Fruit fly (Drosophila melanogaster) whole organism, embryonic: Measurements from ENCODE around the gene CG12057.

Source experiments
- BEAF-32 ChIP-seq: fragments of 200-800 bp; sonication (Bioruptor generic); optimal IDR thresholded peaks from 3 replicates; lab custom pipeline; 2017; ENCODE audit warnings: missing biosample characterization, missing genetic modification characterization, mild to moderate bottlenecking, moderate library complexity, missing genetic modification reagents
- CG10267 ChIP-seq: fragments of 200-800 bp; sonication (Bioruptor generic); optimal IDR thresholded peaks from 2 replicates; lab custom pipeline; 2018; ENCODE audit warnings: missing biosample characterization, mild to moderate bottlenecking, missing genetic modification characterization, moderate library complexity
- CG10959 ChIP-seq: fragments of 200-800 bp; sonication (Bioruptor generic); IDR thresholded peaks from 2 replicates; pipeline ENCODE4 v1.3.6; 2022; ENCODE audit warnings: missing biosample characterization, missing genetic modification characterization
- CG12391 ChIP-seq: fragments of 200-800 bp; sonication (Bioruptor generic); optimal IDR thresholded peaks from 3 replicates; lab custom pipeline; 2018; ENCODE audit warnings: missing biosample characterization, mild to moderate bottlenecking, missing genetic modification characterization, moderate library complexity
- CG12659 ChIP-seq: fragments of 200-800 bp; sonication (Bioruptor generic); optimal IDR thresholded peaks from 3 replicates; lab custom pipeline; 2017; ENCODE audit warnings: mild to moderate bottlenecking, missing biosample characterization, missing genetic modification reagents, missing genetic modification characterization
- CG15514 ChIP-seq: fragments of 200-800 bp; sonication (Bioruptor generic); optimal IDR thresholded peaks from 3 replicates; lab custom pipeline; 2017; ENCODE audit warnings: missing biosample characterization, missing genetic modification characterization, mild to moderate bottlenecking, moderate library complexity, missing genetic modification reagents
- CG15601 ChIP-seq: fragments of 200-800 bp; sonication (Bioruptor generic); optimal IDR thresholded peaks from 3 replicates; lab custom pipeline; 2019; ENCODE audit warnings: missing biosample characterization, mild to moderate bottlenecking, missing genetic modification characterization, moderate library complexity
- CG15696 ChIP-seq: fragments of 200-800 bp; sonication (Bioruptor generic); optimal IDR thresholded peaks from 2 replicates; lab custom pipeline; 2019; ENCODE audit warnings: missing biosample characterization, mild to moderate bottlenecking, missing genetic modification characterization, moderate library complexity
- CG17829 ChIP-seq: fragments of 200-800 bp; optimal IDR thresholded peaks from 2 replicates; lab custom pipeline; 2019; ENCODE audit warnings: missing biosample characterization, mild to moderate bottlenecking, missing genetic modification characterization, moderate library complexity
- CG2116 ChIP-seq: fragments of 200-800 bp; sonication (Bioruptor generic); optimal IDR thresholded peaks from 3 replicates; lab custom pipeline; 2018; ENCODE audit warnings: missing biosample characterization, mild to moderate bottlenecking, missing genetic modification characterization
- CG2120 ChIP-seq: fragments of 200-800 bp; sonication (Bioruptor generic); optimal IDR thresholded peaks from 3 replicates; lab custom pipeline; 2016; ENCODE audit warnings: missing biosample characterization, missing genetic modification characterization
- CG2712 ChIP-seq: fragments of 200-800 bp; optimal IDR thresholded peaks from 3 replicates; lab custom pipeline; 2019; ENCODE audit warnings: missing biosample characterization, mild to moderate bottlenecking, missing genetic modification characterization, moderate library complexity
- CG30020 ChIP-seq: fragments of 200-800 bp; optimal IDR thresholded peaks from 2 replicates; lab custom pipeline; 2019; ENCODE audit warnings: missing biosample characterization, mild to moderate bottlenecking, missing genetic modification characterization, moderate library complexity
- CG4617 ChIP-seq: fragments of 200-800 bp; sonication (Bioruptor generic); optimal IDR thresholded peaks from 3 replicates; lab custom pipeline; 2016; ENCODE audit warnings: missing biosample characterization, missing genetic modification characterization, borderline replicate concordance
- CG4707 ChIP-seq: fragments of 200-800 bp; sonication (Bioruptor generic); optimal IDR thresholded peaks from 2 replicates; lab custom pipeline; 2018; ENCODE audit warnings: missing biosample characterization, mild to moderate bottlenecking, missing genetic modification characterization, moderate library complexity
- CG5953 ChIP-seq: fragments of 200-800 bp; sonication (Bioruptor generic); IDR thresholded peaks from 2 replicates; pipeline ENCODE4 v1.3.6; 2022; ENCODE audit warnings: missing biosample characterization, missing genetic modification characterization
- CG8924 ChIP-seq: fragments of 200-800 bp; optimal IDR thresholded peaks from 3 replicates; lab custom pipeline; 2019; ENCODE audit warnings: missing biosample characterization, mild to moderate bottlenecking, missing genetic modification characterization, moderate library complexity
- CG9609 ChIP-seq: fragments of 200-800 bp; sonication (Bioruptor generic); optimal IDR thresholded peaks from 3 replicates; lab custom pipeline; 2016; ENCODE audit warnings: missing biosample characterization, missing genetic modification characterization
- CG9797 ChIP-seq: fragments of 200-800 bp; sonication (Bioruptor generic); optimal IDR thresholded peaks from 3 replicates; lab custom pipeline; 2018; ENCODE audit warnings: missing biosample characterization, mild to moderate bottlenecking, missing genetic modification characterization
- CG9876 ChIP-seq: fragments of 200-800 bp; sonication (Bioruptor generic); optimal IDR thresholded peaks from 2 replicates; lab custom pipeline; 2016; ENCODE audit warnings: missing biosample characterization, missing genetic modification characterization
- CHES-1-like ChIP-seq: fragments of 200-800 bp; sonication (Bioruptor generic); optimal IDR thresholded peaks from 2 replicates; lab custom pipeline; 2016; ENCODE audit warnings: missing biosample characterization, missing genetic modification characterization
- CTCF ChIP-seq: fragments of 200-800 bp; sonication (Bioruptor generic); optimal IDR thresholded peaks from 2 replicates; lab custom pipeline; 2017; ENCODE audit warnings: missing biosample characterization, mild to moderate bottlenecking, missing genetic modification characterization, moderate library complexity
- Dp ChIP-seq: fragments of 200-800 bp; sonication (Bioruptor generic); optimal IDR thresholded peaks from 2 replicates; lab custom pipeline; 2018; ENCODE audit warnings: missing biosample characterization, mild to moderate bottlenecking, missing genetic modification characterization, moderate library complexity
- E2f2 ChIP-seq: fragments of 200-800 bp; sonication (Bioruptor generic); IDR thresholded peaks from 2 replicates; pipeline ENCODE4 v1.3.6; 2022; ENCODE audit warnings: missing biosample characterization, missing genetic modification characterization
- Elba2 ChIP-seq: fragments of 200-800 bp; sonication (Bioruptor generic); optimal IDR thresholded peaks from 3 replicates; lab custom pipeline; 2016; ENCODE audit warnings: missing biosample characterization, missing genetic modification characterization
- HmgZ ChIP-seq: fragments of 200-800 bp; sonication (Bioruptor generic); optimal IDR thresholded peaks from 2 replicates; lab custom pipeline; 2018; ENCODE audit warnings: missing biosample characterization, mild to moderate bottlenecking, missing genetic modification characterization
- Hr3 ChIP-seq: fragments of 200-800 bp; sonication (Bioruptor generic); optimal IDR thresholded peaks from 3 replicates; lab custom pipeline; 2016; ENCODE audit warnings: missing biosample characterization, missing genetic modification characterization
- MBD-R2 ChIP-seq: fragments of 200-800 bp; sonication (Bioruptor generic); IDR thresholded peaks from 2 replicates; pipeline ENCODE4 v1.3.6; 2022; ENCODE audit warnings: missing biosample characterization, missing genetic modification characterization
- MESR4 ChIP-seq: fragments of 200-800 bp; sonication (Bioruptor generic); optimal IDR thresholded peaks from 2 replicates; lab custom pipeline; 2018; ENCODE audit warnings: missing biosample characterization, mild to moderate bottlenecking, missing genetic modification characterization, moderate library complexity
- Med ChIP-seq: fragments of 200-800 bp; sonication (Bioruptor generic); peaks from one replicate; lab custom pipeline; 2016; ENCODE audit warnings: missing biosample characterization, missing genetic modification characterization, mild to moderate bottlenecking, inconsistent platforms, moderate library complexity
- Myb ChIP-seq: fragments of 200-800 bp; sonication (Bioruptor generic); optimal IDR thresholded peaks from 2 replicates; lab custom pipeline; 2016; ENCODE audit warnings: missing biosample characterization, missing genetic modification characterization
- Sin3A ChIP-seq: fragments of >200 bp; optimal IDR thresholded peaks from 2 replicates; lab custom pipeline; 2018
- Spps ChIP-seq: fragments of 200-800 bp; sonication (Bioruptor generic); optimal IDR thresholded peaks from 2 replicates; lab custom pipeline; 2018; ENCODE audit warnings: missing biosample characterization, mild to moderate bottlenecking, missing genetic modification characterization
- Sry-δ ChIP-seq: fragments of 200-800 bp; sonication (Bioruptor generic); optimal IDR thresholded peaks from 2 replicates; lab custom pipeline; 2016; ENCODE audit warnings: missing biosample characterization, missing genetic modification characterization
- Stat92E ChIP-seq, 3 experiments: fragments of >200 bp in 2 of 3; fragments of 200-800 bp in 1 of 3; sonication (Bioruptor generic) in 1 of 3; optimal IDR thresholded peaks; 2 replicates each; lab custom pipeline; 2017 to 2019; ENCODE audit warnings: missing biosample characterization in 3 of 3, missing genetic modification characterization in 3 of 3, mild to moderate bottlenecking in 1 of 3, moderate library complexity in 1 of 3
- YL-1 ChIP-seq: fragments of 200-800 bp; sonication (Bioruptor generic); optimal IDR thresholded peaks from 3 replicates; lab custom pipeline; 2017; ENCODE audit warnings: missing biosample characterization, mild to moderate bottlenecking, missing genetic modification characterization
- ewg ChIP-seq: fragments of 200-800 bp; sonication (Bioruptor generic); optimal IDR thresholded peaks from 3 replicates; lab custom pipeline; 2017; ENCODE audit warnings: mild to moderate bottlenecking, missing biosample characterization, missing genetic modification reagents, missing genetic modification characterization
- fd96Cb ChIP-seq: fragments of 200-800 bp; sonication (Bioruptor generic); optimal IDR thresholded peaks from 2 replicates; lab custom pipeline; 2018; ENCODE audit warnings: missing biosample characterization, mild to moderate bottlenecking, missing genetic modification characterization, moderate library complexity
- gfzf ChIP-seq: fragments of 200-800 bp; sonication (Bioruptor generic); optimal IDR thresholded peaks from 2 replicates; lab custom pipeline; 2016; ENCODE audit warnings: missing biosample characterization, mild to moderate bottlenecking, missing genetic modification characterization, moderate library complexity
- gro ChIP-seq: fragments of 200-800 bp; sonication (Bioruptor generic); optimal IDR thresholded peaks from 2 replicates; lab custom pipeline; 2016; ENCODE audit warnings: missing biosample characterization, missing genetic modification characterization
- nmo ChIP-seq: fragments of 200-800 bp; sonication (Bioruptor generic); optimal IDR thresholded peaks from 2 replicates; lab custom pipeline; 2018; ENCODE audit warnings: missing biosample characterization, mild to moderate bottlenecking, missing genetic modification characterization, moderate library complexity
- phol ChIP-seq: fragments of 200-800 bp; sonication (Bioruptor generic); optimal IDR thresholded peaks from 3 replicates; lab custom pipeline; 2018; ENCODE audit warnings: missing biosample characterization, mild to moderate bottlenecking, missing genetic modification characterization, moderate library complexity
- psq ChIP-seq: fragments of 200-800 bp; sonication (Bioruptor generic); optimal IDR thresholded peaks from 2 replicates; lab custom pipeline; 2017; ENCODE audit warnings: missing biosample characterization, missing genetic modification characterization
- pzg ChIP-seq: fragments of 200-800 bp; sonication (Bioruptor generic); optimal IDR thresholded peaks from 3 replicates; lab custom pipeline; 2018; ENCODE audit warnings: missing biosample characterization, mild to moderate bottlenecking, missing genetic modification characterization, moderate library complexity
- repo ChIP-seq: fragments of 200-800 bp; sonication (Bioruptor generic); optimal IDR thresholded peaks from 2 replicates; lab custom pipeline; 2016; ENCODE audit warnings: missing biosample characterization, missing genetic modification characterization
- row ChIP-seq: fragments of 200-800 bp; sonication (Bioruptor generic); IDR thresholded peaks from 3 replicates; pipeline ENCODE4 v1.3.6; 2022; ENCODE audit warnings: missing biosample characterization, missing genetic modification characterization
- sens ChIP-seq: fragments of 200-800 bp; sonication (Bioruptor generic); peaks from one replicate; lab custom pipeline; 2016; ENCODE audit warnings: missing biosample characterization, missing genetic modification characterization
- seq ChIP-seq: fragments of 200-800 bp; sonication (Bioruptor generic); IDR thresholded peaks from 2 replicates; pipeline ENCODE4 v1.3.6; 2022; ENCODE audit warnings: missing biosample characterization, missing genetic modification characterization
- stwl ChIP-seq: fragments of 200-800 bp; sonication (Bioruptor generic); optimal IDR thresholded peaks from 3 replicates; lab custom pipeline; 2018; ENCODE audit warnings: missing biosample characterization, mild to moderate bottlenecking, missing genetic modification characterization, moderate library complexity
- sug ChIP-seq: fragments of 200-800 bp; optimal IDR thresholded peaks from 2 replicates; lab custom pipeline; 2019; ENCODE audit warnings: missing biosample characterization, mild to moderate bottlenecking, missing genetic modification characterization, moderate library complexity
- trem ChIP-seq: fragments of 200-800 bp; optimal IDR thresholded peaks from 3 replicates; lab custom pipeline; 2019; ENCODE audit warnings: missing biosample characterization, mild to moderate bottlenecking, missing genetic modification characterization, moderate library complexity

CG12057 gene

DNA sequence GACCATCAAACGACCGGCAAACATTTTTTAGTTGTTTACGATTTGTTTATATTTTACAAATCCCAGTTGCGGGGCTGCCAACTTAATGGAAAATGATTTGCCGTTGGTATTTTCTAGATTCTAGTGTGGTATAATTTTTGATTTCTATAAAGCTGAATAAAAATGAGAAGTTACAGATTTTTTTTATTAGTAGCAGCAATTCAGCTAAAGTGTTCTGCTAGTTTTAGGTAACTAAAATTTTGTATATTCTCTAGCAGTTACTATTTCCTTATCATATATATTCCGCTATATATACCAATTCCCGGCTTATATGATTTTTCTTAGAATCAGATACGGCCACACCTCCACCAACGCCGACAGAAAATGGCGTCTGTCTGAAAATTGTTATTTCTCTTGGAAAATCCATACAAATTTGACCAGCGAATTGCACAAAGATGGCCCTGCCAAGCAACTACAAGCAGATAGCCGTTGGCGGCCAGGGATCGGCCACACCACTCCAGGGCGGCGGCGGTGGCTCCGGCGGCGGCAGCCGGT lies 42.4 kb upstream of the CG12057 start, which contains the start of the genes fh and Bap111:
TSS of gene fh (minus strand) at position 83 of the 534 bp plus-strand sequence.
TSS of gene Bap111 (plus strand) at position 321 of the 534 bp plus-strand sequence.
- TF ChIP-seq gfzf (GFP tag; lab: Kevin White, UChicago) (peak; percentile 85), stwl (peak; percentile 27), CG30020 (tag; lab: Kevin White, UChicago) (peak; percentile 35), CG12659 (GFP tag; lab: Kevin White, UChicago) (peak; percentile 64), Dp (peak; percentile 22), CG2116 (GFP tag; lab: Kevin White, UChicago) (peak; percentile 22), Spps (tag; lab: Kevin White, UChicago) (no peak), CG9609 (no peak), MBD-R2 (GFP tag; lab: Robert Waterston, UW) (peak; percentile 54), CG10959 (GFP tag; lab: Robert Waterston, UW) (no peak), CG12391 (tag; lab: Kevin White, UChicago) (peak; percentile 21), Myb (peak; percentile 23), row (GFP tag; lab: Robert Waterston, UW) (peak; percentile 25; the same call in 1 of the 3 replicates), nmo (peak; percentile 38), ewg (GFP tag; lab: Kevin White, UChicago) (no peak), sug (tag; lab: Kevin White, UChicago) (peak; percentile 7), CG8924 (peak; percentile 27), CG4617 (GFP tag; lab: Kevin White, UChicago) (peak; percentile 22), Med (GFP tag; lab: Kevin White, UChicago) (peak; percentile 54), phol (peak; percentile 96), CG2712 (tag; lab: Kevin White, UChicago) (peak; percentile 42), YL-1 (GFP tag; lab: Kevin White, UChicago) (peak; percentile 72), CTCF (peak; percentile 17), gro (GFP tag; lab: Kevin White, UChicago) (no peak), CG17829 (tag; lab: Kevin White, UChicago) (peak; percentile 19), CG9797 (peak; percentile 78), Sry-δ (peak; percentile 23), CG15514 (GFP tag; lab: Kevin White, UChicago) (peak; percentile 12), HmgZ (tag; lab: Kevin White, UChicago) (peak; percentile 18), CG15696 (tag; lab: Kevin White, UChicago) (no peak), seq (GFP tag; lab: Robert Waterston, UW) (no peak), Hr3 (GFP tag; lab: Kevin White, UChicago) (no peak), repo (GFP tag; lab: Kevin White, UChicago) (no peak), CG10267 (peak; percentile 84), MESR4 (peak; percentile 72), Sin3A (peak; percentile 16), Stat92E (GFP tag; optimal IDR thresholded peaks at IDR 0.05; lab: Kevin White, UChicago) (peak in 1 of 3 experiments; percentile 48), fd96Cb (tag; lab: Kevin White, UChicago) (no peak), sens (peak; percentile 90), CHES-1-like (GFP tag; lab: Kevin White, UChicago) (peak; percentile 50), Elba2 (GFP tag; lab: Kevin White, UChicago) (no peak), CG9876 (GFP tag; lab: Kevin White, UChicago) (no peak), E2f2 (GFP tag; lab: Robert Waterston, UW) (peak; percentile 21; the same call in 1 of the 2 replicates), CG4707 (GFP tag; lab: Kevin White, UChicago) (no peak), psq (GFP tag; lab: Kevin White, UChicago) (no peak), CG15601 (tag; lab: Kevin White, UChicago) (peak; percentile 7), pzg (GFP tag; lab: Kevin White, UChicago) (peak; percentile 48), BEAF-32 (GFP tag; lab: Kevin White, UChicago) (peak; percentile 42), CG5953 (no peak), CG2120 (GFP tag; lab: Kevin White, UChicago) (peak; percentile 9), trem (tag; lab: Kevin White, UChicago) (peak; percentile 99)
